Fruit fly (Drosophila melanogaster) whole organism, wandering third instar larva: Measurements from ENCODE around the gene RpS25.

Experiments
- Abd-B ChIP-seq: fragments of >200 bp; optimal IDR thresholded peaks from 2 replicates; lab custom pipeline; 2017; ENCODE audit warnings: missing biosample characterization, missing genetic modification characterization
- CG32264 ChIP-seq: fragments of 200-800 bp; sonication (Bioruptor generic); optimal IDR thresholded peaks from 2 replicates; lab custom pipeline; 2016; ENCODE audit warnings: missing biosample characterization, missing genetic modification characterization
- CG9705 ChIP-seq: fragments of 200-800 bp; sonication (Bioruptor generic); optimal IDR thresholded peaks from 2 replicates; lab custom pipeline; 2018; ENCODE audit warnings: missing biosample characterization, mild to moderate bottlenecking, missing genetic modification characterization
- CrebA ChIP-seq: fragments of 200-800 bp; sonication (Bioruptor generic); optimal IDR thresholded peaks from 2 replicates; lab custom pipeline; 2016; ENCODE audit warnings: missing biosample characterization, mild to moderate bottlenecking, missing genetic modification characterization, borderline replicate concordance
- Dfd ChIP-seq: fragments of >200 bp; optimal IDR thresholded peaks from 2 replicates; lab custom pipeline; 2017; ENCODE audit warnings: missing biosample characterization, missing genetic modification characterization
- Dif ChIP-seq: fragments of 200-275, 200-300 bp; sonication (Bioruptor generic); optimal IDR thresholded peaks from 2 replicates; lab custom pipeline; 2018; ENCODE audit warnings: missing biosample characterization, missing genetic modification characterization; ENCODE audit not compliant: partially characterized antibody
- GATAd ChIP-seq: sonication (Bioruptor generic); optimal IDR thresholded peaks from 2 replicates; lab custom pipeline; 2016; ENCODE audit warnings: missing biosample characterization, missing genetic modification characterization
- HLH106 ChIP-seq: fragments of 200-800 bp; optimal IDR thresholded peaks from 3 replicates; lab custom pipeline; 2019; ENCODE audit warnings: missing biosample characterization, mild to moderate bottlenecking, missing genetic modification characterization, moderate library complexity
- Hnf4 ChIP-seq: fragments of 200-800 bp; sonication (Bioruptor generic); optimal IDR thresholded peaks from 2 replicates; lab custom pipeline; 2016; ENCODE audit warnings: missing biosample characterization, mild to moderate bottlenecking, missing genetic modification characterization
- Hr78 ChIP-seq: fragments of >200 bp; optimal IDR thresholded peaks from 2 replicates; lab custom pipeline; 2017; ENCODE audit warnings: missing biosample characterization, missing genetic modification characterization
- Hr83 ChIP-seq: fragments of 200-300 bp; sonication (Bioruptor generic); optimal IDR thresholded peaks from 2 replicates; lab custom pipeline; 2016; ENCODE audit warnings: missing biosample characterization, mild to moderate bottlenecking, missing genetic modification characterization, moderate library complexity; ENCODE audit not compliant: poor library complexity, severe bottlenecking
- Jra ChIP-seq: sonication (Bioruptor generic); optimal IDR thresholded peaks from 2 replicates; lab custom pipeline; 2016; ENCODE audit warnings: missing biosample characterization, missing genetic modification characterization
- Mio ChIP-seq: sonication (Bioruptor generic); optimal IDR thresholded peaks from 2 replicates; lab custom pipeline; 2016; ENCODE audit warnings: missing biosample characterization, missing genetic modification characterization
- Myc ChIP-seq: fragments of >200 bp; optimal IDR thresholded peaks from 2 replicates; lab custom pipeline; 2017
- N ChIP-seq: fragments of >200 bp; optimal IDR thresholded peaks from 2 replicates; lab custom pipeline; 2018; ENCODE audit warnings: missing biosample characterization, missing external identifiers, missing genetic modification characterization
- OdsH ChIP-seq: fragments of 200-800 bp; sonication (Bioruptor generic); optimal IDR thresholded peaks from 2 replicates; lab custom pipeline; 2016; ENCODE audit warnings: missing biosample characterization, mild to moderate bottlenecking, missing genetic modification characterization
- Sp1 ChIP-seq: fragments of 200-800 bp; sonication (Bioruptor generic); optimal IDR thresholded peaks from 3 replicates; lab custom pipeline; 2019; ENCODE audit warnings: missing biosample characterization, mild to moderate bottlenecking, missing genetic modification characterization, moderate library complexity
- Vsx2 ChIP-seq: fragments of 200-300, 225-300 bp; sonication (Bioruptor generic); optimal IDR thresholded peaks from 2 replicates; lab custom pipeline; 2018; ENCODE audit warnings: missing biosample characterization, missing genetic modification characterization; ENCODE audit not compliant: partially characterized antibody
- br ChIP-seq: fragments of 200-800 bp; sonication (Bioruptor generic); optimal IDR thresholded peaks from 2 replicates; lab custom pipeline; 2016; ENCODE audit warnings: missing biosample characterization, missing genetic modification characterization
- brk ChIP-seq: fragments of 200-800 bp; sonication (Bioruptor generic); optimal IDR thresholded peaks from 2 replicates; lab custom pipeline; 2016; ENCODE audit warnings: missing biosample characterization, mild to moderate bottlenecking, missing genetic modification characterization
- dl ChIP-seq, 2 experiments: fragments of 175-275, 200-275 bp in 1 of 2; fragments of 200-275 bp in 1 of 2; sonication (Bioruptor generic); optimal IDR thresholded peaks; lab custom pipeline; 2018; ENCODE audit warnings: mild to moderate bottlenecking in 2 of 2, missing biosample characterization in 2 of 2, missing genetic modification characterization in 2 of 2, moderate library complexity in 2 of 2; ENCODE audit not compliant: partially characterized antibody in 2 of 2, insufficient read depth in 1 of 2
- dmrt93B ChIP-seq: fragments of 200-800 bp; sonication (Bioruptor generic); optimal IDR thresholded peaks from 2 replicates; lab custom pipeline; 2018; ENCODE audit warnings: missing biosample characterization, mild to moderate bottlenecking, missing genetic modification characterization
- dsf ChIP-seq: sonication (Bioruptor generic); optimal IDR thresholded peaks from 2 replicates; lab custom pipeline; 2016; ENCODE audit warnings: missing biosample characterization, missing genetic modification characterization, borderline replicate concordance
- ey ChIP-seq: fragments of 200-800 bp; sonication (Bioruptor generic); optimal IDR thresholded peaks from 2 replicates; lab custom pipeline; 2016; ENCODE audit warnings: missing biosample characterization, missing genetic modification characterization
- foxo ChIP-seq, 2 experiments: fragments of 200-800 bp; sonication (Bioruptor generic); optimal IDR thresholded peaks; 2 replicates in 1 of 2; 3 replicates in 1 of 2; lab custom pipeline; 2016 to 2017; ENCODE audit warnings: missing biosample characterization in 2 of 2, missing genetic modification characterization in 2 of 2
- fru ChIP-seq: fragments of 200-800 bp; sonication (Bioruptor generic); optimal IDR thresholded peaks from 3 replicates; lab custom pipeline; 2016; ENCODE audit warnings: missing biosample characterization, mild to moderate bottlenecking, missing genetic modification characterization
- h ChIP-seq: fragments of 200-800 bp; sonication (Bioruptor generic); optimal IDR thresholded peaks from 3 replicates; lab custom pipeline; 2016; ENCODE audit warnings: missing biosample characterization, mild to moderate bottlenecking, missing genetic modification characterization
- jim ChIP-seq: fragments of 175-275, 200-325 bp; sonication (Bioruptor generic); optimal IDR thresholded peaks from 2 replicates; lab custom pipeline; 2016; ENCODE audit warnings: missing biosample characterization, mild to moderate bottlenecking, missing genetic modification characterization
- lola ChIP-seq: fragments of >200 bp; optimal IDR thresholded peaks from 2 replicates; lab custom pipeline; 2017; ENCODE audit warnings: missing biosample characterization, missing genetic modification characterization
- pan ChIP-seq: fragments of >200 bp; optimal IDR thresholded peaks from 2 replicates; lab custom pipeline; 2017
- psq ChIP-seq: fragments of 200-800 bp; sonication (Bioruptor generic); optimal IDR thresholded peaks from 3 replicates; lab custom pipeline; 2017; ENCODE audit warnings: missing biosample characterization, mild to moderate bottlenecking, missing genetic modification characterization, moderate library complexity
- rgr ChIP-seq: fragments of 200-800 bp; sonication (Bioruptor generic); optimal IDR thresholded peaks from 3 replicates; lab custom pipeline; 2016; ENCODE audit warnings: missing biosample characterization, mild to moderate bottlenecking, missing genetic modification characterization
- sage ChIP-seq: fragments of 200-800 bp; sonication (Bioruptor generic); optimal IDR thresholded peaks from 2 replicates; lab custom pipeline; 2016; ENCODE audit warnings: missing biosample characterization, mild to moderate bottlenecking, missing genetic modification characterization
- sv ChIP-seq: fragments of 200-800 bp; sonication (Bioruptor generic); optimal IDR thresholded peaks from 3 replicates; lab custom pipeline; 2016; ENCODE audit warnings: missing biosample characterization, missing genetic modification characterization
- tai ChIP-seq: sonication (Bioruptor generic); optimal IDR thresholded peaks from 2 replicates; lab custom pipeline; 2016; ENCODE audit warnings: missing biosample characterization, missing genetic modification characterization
- usp ChIP-seq: fragments of >200 bp; optimal IDR thresholded peaks from 2 replicates; lab custom pipeline; 2017; ENCODE audit warnings: missing biosample characterization, missing genetic modification characterization
- woc ChIP-seq: sonication (Bioruptor generic); optimal IDR thresholded peaks from 2 replicates; lab custom pipeline; 2016; ENCODE audit warnings: missing biosample characterization, mild to moderate bottlenecking, missing genetic modification characterization

Gene RpS25

dm6 chr3R:11225220-11225619 is 9.1 kb upstream of the RpS25 start, which contains the start of gene scpr-C:
scpr-C (plus strand) TSS chr3R:11225520.
- TF ChIP-seq Hr78 = no peak
- TF ChIP-seq Sp1 (GFP tag; lab: Kevin White, UChicago) = no peak
- TF ChIP-seq pan (lab: Kevin White, UChicago) = no peak
- no peak for TF ChIP-seq lola
- no peak for TF ChIP-seq HLH106
- no peak for TF ChIP-seq psq (GFP tag; lab: Kevin White, UChicago)
- no peak for TF ChIP-seq jim (GFP tag; lab: Kevin White, UChicago)
- TF ChIP-seq fru = no peak
- no peak for TF ChIP-seq Dif (GFP tag; lab: Kevin White, UChicago)

dm6 chr3R:11224478-11224877 is 8.4 kb upstream of the RpS25 start:
- TF ChIP-seq usp (no peak), Dif (GFP tag; lab: Kevin White, UChicago) (no peak), tai (GFP tag; lab: Kevin White, UChicago) (no peak), psq (GFP tag; lab: Kevin White, UChicago) (no peak), CG9705 (GFP tag; lab: Kevin White, UChicago) (no peak), dl (GFP tag; optimal IDR thresholded peaks at IDR 0.05; lab: Kevin White, UChicago; ENCODE audit: insufficient read depth in 1 of 2, partially characterized antibody in 2 of 2) (no peak), Vsx2 (no peak), lola (no peak), dsf (GFP tag; lab: Kevin White, UChicago) (no peak), Hr78 (no peak), OdsH (GFP tag; lab: Kevin White, UChicago) (no peak)

- TF ChIP-seq Dfd (GFP tag; lab: Kevin White, UChicago) = no peak
- no peak for TF ChIP-seq Myc (lab: Kevin White, UChicago)
- TF ChIP-seq rgr (GFP tag; lab: Kevin White, UChicago) = no peak
- no peak for TF ChIP-seq CG32264 (GFP tag; lab: Kevin White, UChicago)
- no peak for TF ChIP-seq jim (GFP tag; lab: Kevin White, UChicago)
- no peak for TF ChIP-seq br (GFP tag; lab: Kevin White, UChicago)
- no peak for TF ChIP-seq pan (lab: Kevin White, UChicago)
- TF ChIP-seq N (GFP tag; lab: Kevin White, UChicago) = no peak
- no peak for TF ChIP-seq Hr83 (GFP tag; lab: Kevin White, UChicago)
- no peak for TF ChIP-seq h (GFP tag; lab: Kevin White, UChicago)
- no peak for TF ChIP-seq psq (GFP tag; lab: Kevin White, UChicago)
- TF ChIP-seq Mio = no peak
- no peak for TF ChIP-seq Sp1 (GFP tag; lab: Kevin White, UChicago)
Measured at dm6 chr3R:11222587-11222986, 6.5 kb upstream of the RpS25 start.

- TF ChIP-seq Hnf4 = peak; percentile 87
- TF ChIP-seq Abd-B (GFP tag; lab: Kevin White, UChicago) = no peak
- TF ChIP-seq Myc (lab: Kevin White, UChicago) = peak; percentile 43
- no peak for TF ChIP-seq N (GFP tag; lab: Kevin White, UChicago)
- TF ChIP-seq HLH106 = peak; percentile 67
- no peak for TF ChIP-seq CrebA
- TF ChIP-seq usp = no peak
- TF ChIP-seq dmrt93B (GFP tag; lab: Kevin White, UChicago) = peak; percentile 35
- peak; percentile 60 for TF ChIP-seq Dif (GFP tag; lab: Kevin White, UChicago)
- TF ChIP-seq psq (GFP tag; lab: Kevin White, UChicago) = peak; percentile 46
- no peak for TF ChIP-seq jim (GFP tag; lab: Kevin White, UChicago)
- no peak for TF ChIP-seq GATAd (GFP tag; lab: Kevin White, UChicago)
- TF ChIP-seq ey (GFP tag; lab: Kevin White, UChicago) = peak; percentile 12
- peak; percentile 45 for TF ChIP-seq dsf (GFP tag; lab: Kevin White, UChicago)
- no peak for TF ChIP-seq brk (GFP tag; lab: Kevin White, UChicago)
- TF ChIP-seq CG32264 (GFP tag; lab: Kevin White, UChicago) = peak; percentile 16
- TF ChIP-seq Dfd (GFP tag; lab: Kevin White, UChicago) = no peak
- peak in 1 of 2 experiments; percentile 61 for TF ChIP-seq foxo (GFP tag; optimal IDR thresholded peaks at IDR 0.05; lab: Kevin White, UChicago)
- TF ChIP-seq sage (GFP tag; lab: Kevin White, UChicago) = no peak
- peak; percentile 71 for TF ChIP-seq Jra (GFP tag; lab: Kevin White, UChicago)
- TF ChIP-seq CG9705 (GFP tag; lab: Kevin White, UChicago) = peak; percentile 54
- TF ChIP-seq Hr78 = no peak
- no peak for TF ChIP-seq tai (GFP tag; lab: Kevin White, UChicago)
- TF ChIP-seq pan (lab: Kevin White, UChicago) = no peak
- TF ChIP-seq Hr83 (GFP tag; lab: Kevin White, UChicago) = peak; percentile 90
- TF ChIP-seq rgr (GFP tag; lab: Kevin White, UChicago) = peak; percentile 87
- TF ChIP-seq sv (GFP tag; lab: Kevin White, UChicago) = peak; percentile 63
- TF ChIP-seq OdsH (GFP tag; lab: Kevin White, UChicago) = peak; percentile 69
- TF ChIP-seq lola = no peak
- TF ChIP-seq woc (GFP tag; lab: Kevin White, UChicago) = peak; percentile 37
- peak; percentile 84 for TF ChIP-seq h (GFP tag; lab: Kevin White, UChicago)
- TF ChIP-seq Sp1 (GFP tag; lab: Kevin White, UChicago) = peak; percentile 88
- no peak for TF ChIP-seq dl (GFP tag; optimal IDR thresholded peaks at IDR 0.05; lab: Kevin White, UChicago; ENCODE audit: insufficient read depth in 1 of 2, partially characterized antibody in 2 of 2)
- peak; percentile 75 for TF ChIP-seq fru
Measured at dm6 chr3R:11221437-11222230, 5.5 kb upstream of the RpS25 start, which contains the start of the genes CG6693 and RpL3. CG6693 (minus strand) TSS chr3R:11221639. RpL3 (plus strand) TSS chr3R:11221894.
